Worm (Caenorhabditis elegans): Measurements from ENCODE around the gene str-198.

Gene str-198

ce11 chrV:16071167-16071566 is 23.6 kb downstream of the str-198 start, which contains the start of gene nhr-176 (continued):
- TF ChIP-seq nhr-10 (tag; optimal IDR thresholded peaks at IDR 0.05) (no peak), zip-11 (GFP tag; IDR thresholded peaks at IDR 0.05) (no peak), vab-7 (GFP tag; IDR thresholded peaks at IDR 0.05) (no peak), ceh-62 (tag; optimal IDR thresholded peaks at IDR 0.05) (no peak), dmd-6 (GFP tag; IDR thresholded peaks at IDR 0.05) (peak; percentile 40; the same call in 1 of the 2 replicates), lin-29 (GFP tag; IDR thresholded peaks at IDR 0.05) (no peak), egl-43 (GFP tag; IDR thresholded peaks at IDR 0.05) (no peak), ceh-32 (tag; optimal IDR thresholded peaks at IDR 0.05; ENCODE audit: poor library complexity) (no peak), mdl-1 (tag; optimal IDR thresholded peaks at IDR 0.05) (no peak), unc-39 (tag; optimal IDR thresholded peaks at IDR 0.05) (no peak), dmd-8 (GFP tag; IDR thresholded peaks at IDR 0.05) (no peak), nhr-42 (GFP tag; IDR thresholded peaks at IDR 0.05) (no peak)

ce11 chrV:16073856-16074255 is 26.2 kb downstream of the str-198 start, which contains the start of gene srj-10:
srj-10 (minus strand) TSS chrV:16073956.
- TF ChIP-seq vab-7 (GFP tag; IDR thresholded peaks at IDR 0.05) (no peak), nhr-42 (GFP tag; IDR thresholded peaks at IDR 0.05) (no peak), ceh-44 (GFP tag; IDR thresholded peaks at IDR 0.05) (no peak), daf-16 (GFP tag; optimal IDR thresholded peaks at IDR 0.05) (no peak), daf-16 (tag; optimal IDR thresholded peaks at IDR 0.05) (no peak), madf-9 (GFP tag; conservative IDR thresholded peaks at IDR 0.05) (no peak), R02D3.7 (tag; optimal IDR thresholded peaks at IDR 0.05) (no peak), snpc-4 (tag; optimal IDR thresholded peaks at IDR 0.05) (no peak), ces-1 (GFP tag; optimal IDR thresholded peaks at IDR 0.05) (no peak), nhr-25 (tag; optimal IDR thresholded peaks at IDR 0.05; ENCODE audit: borderline replicate concordance, insufficient read depth) (no peak), daf-8 (GFP tag; IDR thresholded peaks at IDR 0.05) (no peak), hlh-30 (tag; optimal IDR thresholded peaks at IDR 0.05; ENCODE audit: insufficient read depth) (no peak), F10B5.3 (tag; optimal IDR thresholded peaks at IDR 0.05) (no peak), nhr-11 (tag; optimal IDR thresholded peaks at IDR 0.05) (no peak), ama-1 (optimal IDR thresholded peaks at IDR 0.05) (no peak), unc-62 (GFP tag; optimal IDR thresholded peaks at IDR 0.05 in 1 of 2) (no peak), unc-62 (tag; optimal IDR thresholded peaks at IDR 0.05) (no peak), nhr-28 (tag; optimal IDR thresholded peaks at IDR 0.05) (no peak), egl-43 (GFP tag; IDR thresholded peaks at IDR 0.05) (no peak), fkh-10 (GFP tag; optimal IDR thresholded peaks at IDR 0.05) (no peak), zip-2 (tag; optimal IDR thresholded peaks at IDR 0.05) (no peak)

ce11 chrV:16075250-16075709 is 27.7 kb downstream of the str-198 start, which contains the start of the genes F14H3.12 and srj-29:
F14H3.12 (minus strand) TSS chrV:16075323.
srj-29 (plus strand) TSS chrV:16075659.
- TF ChIP-seq spr-3 (GFP tag; optimal IDR thresholded peaks at IDR 0.05) (no peak), dve-1 (tag; optimal IDR thresholded peaks at IDR 0.05; ENCODE audit: insufficient read depth) (peak; percentile 79), dmd-6 (GFP tag; IDR thresholded peaks at IDR 0.05) (peak; percentile 74), tra-1 (GFP tag; IDR thresholded peaks at IDR 0.05) (no peak), lin-13 (GFP tag; optimal IDR thresholded peaks at IDR 0.05) (no peak), daf-16 (GFP tag; optimal IDR thresholded peaks at IDR 0.05) (no peak), daf-16 (tag; optimal IDR thresholded peaks at IDR 0.05) (peak; percentile 83), ceh-44 (GFP tag; IDR thresholded peaks at IDR 0.05) (no peak), nhr-77 (tag; optimal IDR thresholded peaks at IDR 0.05) (peak; percentile 52), nhr-28 (tag; optimal IDR thresholded peaks at IDR 0.05) (peak; percentile 74), tag-97 (GFP tag; IDR thresholded peaks at IDR 0.05) (no peak), hlh-11 (tag; optimal IDR thresholded peaks at IDR 0.05) (peak; percentile 49), pqm-1 (tag; optimal IDR thresholded peaks at IDR 0.05) (peak; percentile 73)

Data from whole organism, L4 larva.